Fruit fly (Drosophila melanogaster) whole organism, prepupa: Measurements from ENCODE around the gene CG7530.

Experiments used
- CG10631 ChIP-seq: fragments of 200-800 bp; sonication (Bioruptor generic); optimal IDR thresholded peaks from 2 replicates; lab custom pipeline; 2016; ENCODE audit warnings: missing biosample characterization, missing genetic modification characterization
- CG10669 ChIP-seq: fragments of 200-800 bp; sonication (Bioruptor generic); optimal IDR thresholded peaks from 3 replicates; lab custom pipeline; 2018; ENCODE audit warnings: missing biosample characterization, mild to moderate bottlenecking, missing genetic modification characterization, moderate library complexity
- CG11294 ChIP-seq: fragments of 200-800 bp; sonication (Bioruptor generic); IDR thresholded peaks from 2 replicates; pipeline ENCODE4 v1.3.6; 2022; ENCODE audit warnings: missing biosample characterization, missing genetic modification characterization
- CG11762 ChIP-seq: fragments of 200-800 bp; sonication (Bioruptor generic); optimal IDR thresholded peaks from 3 replicates; lab custom pipeline; 2016; ENCODE audit warnings: missing biosample characterization, missing genetic modification characterization; ENCODE audit not compliant: insufficient read depth
- CG11902 ChIP-seq: fragments of 200-800 bp; sonication (Bioruptor generic); optimal IDR thresholded peaks from 3 replicates; lab custom pipeline; 2016; ENCODE audit warnings: missing biosample characterization, missing genetic modification characterization
- CG1621 ChIP-seq: fragments of 200-800 bp; sonication (Bioruptor generic); optimal IDR thresholded peaks from 3 replicates; lab custom pipeline; 2018; ENCODE audit warnings: missing biosample characterization, mild to moderate bottlenecking, missing genetic modification characterization
- CG16779 ChIP-seq: fragments of 200-800 bp; sonication (Bioruptor generic); optimal IDR thresholded peaks from 3 replicates; lab custom pipeline; 2017; ENCODE audit warnings: missing biosample characterization, mild to moderate bottlenecking, missing genetic modification characterization
- CG4318 ChIP-seq: fragments of 200-800 bp; sonication (Bioruptor generic); optimal IDR thresholded peaks from 3 replicates; lab custom pipeline; 2017; ENCODE audit warnings: missing biosample characterization, mild to moderate bottlenecking, missing genetic modification characterization
- CG6276 ChIP-seq: fragments of 200-800 bp; sonication (Bioruptor generic); optimal IDR thresholded peaks from 2 replicates; lab custom pipeline; 2017; ENCODE audit warnings: missing biosample characterization, mild to moderate bottlenecking, missing genetic modification characterization
- CG6792 ChIP-seq: fragments of 200-800 bp; sonication (Bioruptor generic); optimal IDR thresholded peaks from 3 replicates; lab custom pipeline; 2016; ENCODE audit warnings: missing biosample characterization, missing genetic modification characterization
- CG6808 ChIP-seq: fragments of 200-800 bp; sonication (Bioruptor generic); optimal IDR thresholded peaks from 3 replicates; lab custom pipeline; 2017; ENCODE audit warnings: missing biosample characterization, missing genetic modification characterization, mild to moderate bottlenecking, moderate library complexity, missing genetic modification reagents
- CG6854 ChIP-seq: fragments of 200-800 bp; sonication (Bioruptor generic); optimal IDR thresholded peaks from 2 replicates; lab custom pipeline; 2017; ENCODE audit warnings: missing biosample characterization, mild to moderate bottlenecking, missing genetic modification characterization
- CG7368 ChIP-seq: fragments of 200-800 bp; sonication (Bioruptor generic); optimal IDR thresholded peaks from 3 replicates; lab custom pipeline; 2016; ENCODE audit warnings: missing biosample characterization, missing genetic modification characterization
- CG8119 ChIP-seq: fragments of 200-800 bp; sonication (Bioruptor generic); IDR thresholded peaks from 3 replicates; pipeline ENCODE4 v1.3.6; 2022; ENCODE audit warnings: missing biosample characterization, missing genetic modification characterization
- CG8632 ChIP-seq: fragments of 200-800 bp; sonication (Bioruptor generic); optimal IDR thresholded peaks from 3 replicates; lab custom pipeline; 2016; ENCODE audit warnings: missing biosample characterization, missing genetic modification characterization
- CG9139 ChIP-seq: fragments of 200-800 bp; sonication (Bioruptor generic); optimal IDR thresholded peaks from 3 replicates; lab custom pipeline; 2017; ENCODE audit warnings: missing biosample characterization, mild to moderate bottlenecking, missing genetic modification characterization
- Eip75B ChIP-seq: fragments of 200-800 bp; sonication (Bioruptor generic); optimal IDR thresholded peaks from 3 replicates; lab custom pipeline; 2016; ENCODE audit warnings: missing biosample characterization, missing genetic modification characterization
- Eip78C ChIP-seq: fragments of 200-800 bp; sonication (Bioruptor generic); peaks from one replicate; lab custom pipeline; 2016; ENCODE audit warnings: missing biosample characterization, missing genetic modification characterization
- Eip93F ChIP-seq: fragments of 200-800 bp; sonication (Bioruptor generic); optimal IDR thresholded peaks from 2 replicates; lab custom pipeline; 2016; ENCODE audit warnings: missing biosample characterization, mild to moderate bottlenecking, missing genetic modification characterization
- Ets21C ChIP-seq: fragments of 200-800 bp; sonication (Bioruptor generic); optimal IDR thresholded peaks from 3 replicates; lab custom pipeline; 2016; ENCODE audit warnings: missing biosample characterization, missing genetic modification characterization
- Ets96B ChIP-seq: fragments of 200-800 bp; optimal IDR thresholded peaks from 2 replicates; lab custom pipeline; 2019; ENCODE audit warnings: missing biosample characterization, mild to moderate bottlenecking, missing genetic modification characterization, moderate library complexity
- Gug ChIP-seq: fragments of 200-800 bp; sonication (Bioruptor generic); IDR thresholded peaks from 2 replicates; pipeline ENCODE4 v1.3.6; 2022; ENCODE audit warnings: missing biosample characterization, missing genetic modification characterization
- Hr39 ChIP-seq: fragments of 200-800 bp; sonication (Bioruptor generic); optimal IDR thresholded peaks from 2 replicates; lab custom pipeline; 2016; ENCODE audit warnings: missing biosample characterization, missing genetic modification characterization
- Hr4 ChIP-seq: fragments of 200-800 bp; sonication (Bioruptor generic); optimal IDR thresholded peaks from 3 replicates; lab custom pipeline; 2016; ENCODE audit warnings: missing biosample characterization, missing genetic modification characterization
- Lpt ChIP-seq: fragments of 200-800 bp; sonication (Bioruptor generic); optimal IDR thresholded peaks from 3 replicates; lab custom pipeline; 2016; ENCODE audit warnings: missing biosample characterization, missing genetic modification characterization
- Met ChIP-seq: fragments of 200-800 bp; sonication (Bioruptor generic); optimal IDR thresholded peaks from 3 replicates; lab custom pipeline; 2016; ENCODE audit warnings: missing biosample characterization, missing genetic modification characterization
- Sox15 ChIP-seq: fragments of 200-800 bp; sonication (Bioruptor generic); optimal IDR thresholded peaks from 3 replicates; lab custom pipeline; 2016; ENCODE audit warnings: missing biosample characterization, missing genetic modification characterization
- achi ChIP-seq: fragments of 200-800 bp; sonication (Bioruptor generic); optimal IDR thresholded peaks from 3 replicates; lab custom pipeline; 2016; ENCODE audit warnings: missing biosample characterization, missing genetic modification characterization
- dsx ChIP-seq: fragments of 200-800 bp; optimal IDR thresholded peaks from 3 replicates; lab custom pipeline; 2019; ENCODE audit warnings: missing biosample characterization, mild to moderate bottlenecking, missing genetic modification characterization, moderate library complexity; ENCODE audit not compliant: poor library complexity, severe bottlenecking
- eg ChIP-seq: fragments of 200-800 bp; sonication (Bioruptor generic); IDR thresholded peaks from 3 replicates; pipeline ENCODE4 v1.3.6; 2022; ENCODE audit warnings: missing biosample characterization, missing genetic modification characterization
- esn ChIP-seq: fragments of 200-800 bp; sonication (Bioruptor generic); optimal IDR thresholded peaks from 2 replicates; lab custom pipeline; 2016; ENCODE audit warnings: missing biosample characterization, mild to moderate bottlenecking, missing genetic modification characterization, moderate library complexity
- fd59A ChIP-seq: fragments of 200-800 bp; sonication (Bioruptor generic); optimal IDR thresholded peaks from 2 replicates; lab custom pipeline; 2017; ENCODE audit warnings: missing biosample characterization, mild to moderate bottlenecking, missing genetic modification characterization, missing genetic modification reagents
- fd85E ChIP-seq: fragments of 200-800 bp; sonication (Bioruptor generic); optimal IDR thresholded peaks from 3 replicates; lab custom pipeline; 2016; ENCODE audit warnings: missing biosample characterization, missing genetic modification characterization
- lz ChIP-seq: fragments of 200-800 bp; sonication (Bioruptor generic); optimal IDR thresholded peaks from 3 replicates; lab custom pipeline; 2016; ENCODE audit warnings: missing biosample characterization, missing genetic modification characterization
- net ChIP-seq: fragments of 200-800 bp; sonication (Bioruptor generic); optimal IDR thresholded peaks from 3 replicates; lab custom pipeline; 2016; ENCODE audit warnings: missing biosample characterization, missing genetic modification characterization
- pdm3 ChIP-seq: fragments of 200-800 bp; sonication (Bioruptor generic); optimal IDR thresholded peaks from 3 replicates; lab custom pipeline; 2016; ENCODE audit warnings: missing biosample characterization, missing genetic modification characterization
- salr ChIP-seq, 2 experiments: fragments of 200-800 bp; sonication (Bioruptor generic); optimal IDR thresholded peaks; 3 replicates each; lab custom pipeline; 2016 to 2018; ENCODE audit warnings: missing biosample characterization in 2 of 2, missing genetic modification characterization in 2 of 2, mild to moderate bottlenecking in 1 of 2
- ss ChIP-seq, 2 experiments: fragments of 200-800 bp; sonication (Bioruptor generic); optimal IDR thresholded peaks; 2 replicates in 1 of 2; 3 replicates in 1 of 2; lab custom pipeline; 2017 to 2018; ENCODE audit warnings: mild to moderate bottlenecking in 2 of 2, missing biosample characterization in 2 of 2, missing genetic modification characterization in 2 of 2, moderate library complexity in 1 of 2
- topi ChIP-seq: fragments of 200-800 bp; sonication (Bioruptor generic); optimal IDR thresholded peaks from 3 replicates; lab custom pipeline; 2016; ENCODE audit warnings: missing biosample characterization, missing genetic modification characterization
- vri ChIP-seq: fragments of 200-800 bp; sonication (Bioruptor generic); optimal IDR thresholded peaks from 3 replicates; lab custom pipeline; 2016; ENCODE audit warnings: missing biosample characterization, mild to moderate bottlenecking, missing genetic modification characterization

CG7530 gene

DNA sequence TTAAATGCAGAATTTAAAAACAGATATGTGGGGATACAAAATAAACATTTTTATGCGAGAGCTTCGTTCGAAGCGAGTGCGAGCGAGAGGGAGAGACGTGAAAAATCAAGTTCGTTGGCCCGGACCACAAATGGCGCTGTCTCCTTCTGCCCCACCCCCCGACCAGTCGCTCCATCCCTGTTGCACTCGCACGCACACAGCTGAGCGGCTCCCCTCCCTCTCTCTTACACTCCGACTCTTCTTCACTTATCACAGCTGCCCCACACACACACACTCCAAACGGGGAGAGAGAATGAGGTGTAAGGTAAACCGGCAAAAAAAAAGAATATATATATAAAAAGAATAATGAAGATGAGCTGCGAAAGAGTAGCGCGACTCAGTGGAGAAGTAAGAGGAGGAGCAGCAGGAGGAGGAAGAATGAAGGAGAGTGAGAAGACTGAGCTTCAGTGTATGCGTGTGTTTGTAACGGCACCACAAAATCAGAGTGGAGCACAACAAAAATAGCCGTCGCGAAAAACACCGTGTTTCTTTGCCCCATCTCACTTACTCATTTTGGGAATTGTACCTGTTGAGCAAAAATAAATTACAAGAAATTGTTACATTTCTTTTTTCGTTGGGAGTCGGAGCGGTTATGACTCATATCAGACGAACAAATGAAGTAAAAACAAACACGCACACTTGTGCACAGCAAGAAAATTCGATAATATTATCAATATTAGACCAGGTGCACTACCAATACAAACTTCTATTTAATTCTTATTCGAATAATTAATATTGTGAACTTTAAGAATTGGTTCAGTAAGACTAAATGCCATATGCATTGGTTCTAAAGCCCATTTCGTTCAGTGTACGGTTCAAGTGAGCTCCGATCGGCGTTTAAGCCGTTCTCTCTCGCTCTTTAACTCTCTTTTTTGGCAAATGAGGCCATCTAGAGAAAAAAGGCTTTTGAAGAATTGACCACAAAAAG is 6.9 kb upstream of the CG7530 start (continued):
- TF ChIP-seq Eip78C = peak; percentile 99
- TF ChIP-seq CG6808 = peak; percentile 88
- TF ChIP-seq Sox15 (GFP tag; lab: Kevin White, UChicago) = peak; percentile 97
- peak; percentile 99 for TF ChIP-seq esn
- TF ChIP-seq CG11902 = peak; percentile 97
- peak; percentile 94 for TF ChIP-seq CG6276
- TF ChIP-seq CG6854 = peak; percentile 94
- peak; percentile 99 for TF ChIP-seq Met (GFP tag; lab: Kevin White, UChicago)
- peak; percentile 90 for TF ChIP-seq fd85E
- peak; percentile 94 for TF ChIP-seq fd59A (GFP tag; lab: Kevin White, UChicago)
- peak; percentile 75 for TF ChIP-seq CG16779 (tag; lab: Kevin White, UChicago)
- TF ChIP-seq CG10631 (GFP tag; lab: Kevin White, UChicago) = peak; percentile 98
- TF ChIP-seq net (GFP tag; lab: Kevin White, UChicago) = peak; percentile 97
- peak; percentile 98 for TF ChIP-seq Eip75B (GFP tag; lab: Kevin White, UChicago)
- TF ChIP-seq Hr4 (GFP tag; lab: Kevin White, UChicago) = peak; percentile 99
- TF ChIP-seq Gug (GFP tag; lab: Robert Waterston, UW) = peak; percentile 97

DNA sequence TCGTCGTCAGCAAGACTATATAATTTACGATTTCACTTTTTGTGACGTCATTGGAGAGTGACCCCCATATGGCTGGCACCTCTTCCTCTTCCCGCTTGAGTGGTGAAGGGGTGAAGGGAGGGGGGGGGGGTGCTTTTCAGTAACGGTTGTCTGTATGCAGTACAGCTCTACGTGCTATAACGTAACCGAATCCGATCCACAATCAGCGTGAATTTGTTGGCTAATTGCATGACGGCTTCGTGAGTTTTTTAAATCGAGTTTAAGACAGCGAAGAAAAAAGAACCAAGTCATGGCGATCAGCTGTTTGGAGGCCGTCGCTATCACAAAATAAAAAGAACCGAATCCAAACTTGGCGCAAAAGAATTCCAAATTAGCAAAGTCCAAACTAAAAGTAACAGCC is 5.4 kb upstream of the CG7530 start:
- TF ChIP-seq vri (GFP tag; lab: Kevin White, UChicago) (peak; percentile 38), CG9139 (no peak)

- no peak for TF ChIP-seq CG11902
- peak; percentile 18 for TF ChIP-seq vri (GFP tag; lab: Kevin White, UChicago)
Measured at dm6 chr3R:14736001-14736400, 4.7 kb upstream of the CG7530 start.

dm6 chr3R:14734623-14735392 is 3.5 kb upstream of the CG7530 start:
- TF ChIP-seq Eip93F (GFP tag; lab: Kevin White, UChicago) = no peak
- no peak for TF ChIP-seq net (GFP tag; lab: Kevin White, UChicago)
- TF ChIP-seq CG8632 = peak; percentile 3
- TF ChIP-seq ss (GFP tag; optimal IDR thresholded peaks at IDR 0.05; lab: Kevin White, UChicago) = peak in 1 of 2 experiments; percentile 17
- TF ChIP-seq Eip78C = peak; percentile 86
- no peak for TF ChIP-seq CG11762 (GFP tag; lab: Kevin White, UChicago)
- no peak for TF ChIP-seq CG6854
- TF ChIP-seq Ets21C (GFP tag; lab: Kevin White, UChicago) = no peak
- TF ChIP-seq Lpt (GFP tag; lab: Kevin White, UChicago) = peak; percentile 1
- no peak for TF ChIP-seq Sox15 (GFP tag; lab: Kevin White, UChicago)
- TF ChIP-seq CG8119 (GFP tag; lab: Robert Waterston, UW) = no peak; the same call in 2 of the 3 replicates
- TF ChIP-seq CG6808 = peak; percentile 0
- TF ChIP-seq dsx = no peak
- TF ChIP-seq CG6792 (GFP tag; lab: Kevin White, UChicago) = no peak
- peak; percentile 1 for TF ChIP-seq CG1621 (tag; lab: Kevin White, UChicago)
- TF ChIP-seq CG4318 (GFP tag; lab: Kevin White, UChicago) = peak; percentile 1
- no peak for TF ChIP-seq CG7368 (GFP tag; lab: Kevin White, UChicago)
- no peak for TF ChIP-seq Gug (GFP tag; lab: Robert Waterston, UW)
- no peak for TF ChIP-seq vri (GFP tag; lab: Kevin White, UChicago)
- peak; percentile 20; the same call in 1 of the 2 replicates for TF ChIP-seq CG11294
- no peak for TF ChIP-seq CG11902
- TF ChIP-seq topi (GFP tag; lab: Kevin White, UChicago) = peak; percentile 30
- no peak for TF ChIP-seq salr (GFP tag; optimal IDR thresholded peaks at IDR 0.05; lab: Kevin White, UChicago)
- TF ChIP-seq Eip75B (GFP tag; lab: Kevin White, UChicago) = peak; percentile 41
- no peak for TF ChIP-seq Hr39 (GFP tag; lab: Kevin White, UChicago)
- no peak for TF ChIP-seq lz (GFP tag; lab: Kevin White, UChicago)
- TF ChIP-seq pdm3 (GFP tag; lab: Kevin White, UChicago) = no peak
- peak; percentile 40 for TF ChIP-seq Ets96B (tag; lab: Kevin White, UChicago)
- TF ChIP-seq eg (GFP tag; lab: Robert Waterston, UW) = peak; percentile 54; the same call in 1 of the 3 replicates
- peak; percentile 30 for TF ChIP-seq CG10631 (GFP tag; lab: Kevin White, UChicago)
- peak; percentile 18 for TF ChIP-seq CG10669 (GFP tag; lab: Kevin White, UChicago)
- TF ChIP-seq achi (GFP tag; lab: Kevin White, UChicago) = peak; percentile 10
